Worm (Caenorhabditis elegans): Measurements from ENCODE around the gene srr-1.

Gene srr-1

DNA sequence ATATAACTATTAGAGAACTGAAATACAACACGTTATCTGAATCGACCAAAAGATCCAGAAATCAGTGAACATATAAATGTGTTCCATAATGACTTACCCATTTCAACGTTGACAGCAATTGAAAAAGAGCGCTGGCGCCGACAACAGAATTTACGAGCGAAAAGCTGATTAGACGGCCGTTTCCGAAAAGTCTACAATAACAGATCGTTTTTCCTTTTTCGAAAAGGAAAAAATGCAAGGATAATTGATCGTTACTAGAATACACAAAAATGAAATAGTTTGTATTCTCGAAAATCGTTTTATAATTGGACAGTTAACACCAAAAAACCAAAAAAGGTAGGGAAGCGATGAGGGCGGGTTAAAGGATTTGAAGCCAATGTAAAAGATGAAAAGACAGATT lies at the start of gene srr-1:
srr-1 (minus strand) TSS at position 101 of the 400 bp plus-strand sequence.
- no peak for TF ChIP-seq ama-1 (optimal IDR thresholded peaks at IDR 0.05)
- no peak for TF ChIP-seq F13C5.2 (tag; optimal IDR thresholded peaks at IDR 0.05)
- no peak for TF ChIP-seq hnd-1 (tag; optimal IDR thresholded peaks at IDR 0.05)
- no peak for TF ChIP-seq ets-7 (tag; optimal IDR thresholded peaks at IDR 0.05)
- no peak for TF ChIP-seq pes-1 (GFP tag; IDR thresholded peaks at IDR 0.05)
- no peak for TF ChIP-seq aly-1 (tag; optimal IDR thresholded peaks at IDR 0.05)
- no peak for TF ChIP-seq tra-4 (tag; optimal IDR thresholded peaks at IDR 0.05)
- TF ChIP-seq ceh-13 (GFP tag; optimal IDR thresholded peaks at IDR 0.05): no peak
- no peak for TF ChIP-seq hmbx-1 (tag; optimal IDR thresholded peaks at IDR 0.05)
- TF ChIP-seq tbx-11 (GFP tag; IDR thresholded peaks at IDR 0.05): no peak
- TF ChIP-seq tbx-37 (GFP tag; conservative IDR thresholded peaks at IDR 0.05): no peak
- no peak for TF ChIP-seq sea-1 (GFP tag; conservative IDR thresholded peaks at IDR 0.05)
- TF ChIP-seq hmg-4 (GFP tag; optimal IDR thresholded peaks at IDR 0.05): no peak
- TF ChIP-seq flt-1 (GFP tag; IDR thresholded peaks at IDR 0.05): no peak
- no peak for TF ChIP-seq B0310.2 (tag; optimal IDR thresholded peaks at IDR 0.05)

DNA sequence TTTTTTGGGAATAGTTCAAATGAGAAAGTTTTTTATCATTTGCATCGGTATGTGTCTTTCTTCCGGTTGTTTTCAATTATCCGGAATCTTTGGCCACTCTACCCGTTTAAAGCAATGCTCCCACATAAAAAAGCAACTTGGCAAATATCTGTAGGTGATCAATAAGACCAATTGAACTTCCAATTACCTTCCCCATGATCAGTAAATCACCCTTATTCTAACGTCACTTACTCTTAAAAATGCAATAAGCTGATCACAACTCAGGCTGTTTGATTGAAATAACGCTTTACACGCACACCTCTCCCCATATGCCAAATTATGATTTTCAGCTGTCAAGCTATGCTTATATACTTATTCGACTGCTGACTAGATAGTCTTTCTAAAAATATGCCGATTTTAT lies 42.1 kb upstream of the srr-1 start, which contains the start of gene C34B4.5:
C34B4.5 (plus strand) TSS at position 301 of the 400 bp plus-strand sequence.
- no peak for TF ChIP-seq scrt-1 (GFP tag; IDR thresholded peaks at IDR 0.05)
- TF ChIP-seq ets-7 (tag; optimal IDR thresholded peaks at IDR 0.05): no peak
- no peak for TF ChIP-seq F13C5.2 (tag; optimal IDR thresholded peaks at IDR 0.05)
- no peak for TF ChIP-seq pes-1 (GFP tag; IDR thresholded peaks at IDR 0.05)
- TF ChIP-seq aly-1 (tag; optimal IDR thresholded peaks at IDR 0.05): no peak
- TF ChIP-seq ceh-36 (tag; optimal IDR thresholded peaks at IDR 0.05): no peak
- TF ChIP-seq tbx-37 (GFP tag; conservative IDR thresholded peaks at IDR 0.05): no peak
- no peak for TF ChIP-seq hnd-1 (tag; optimal IDR thresholded peaks at IDR 0.05)
- TF ChIP-seq flt-1 (GFP tag; IDR thresholded peaks at IDR 0.05): no peak
- no peak for TF ChIP-seq ceh-13 (GFP tag; optimal IDR thresholded peaks at IDR 0.05)
- no peak for TF ChIP-seq hmg-4 (GFP tag; optimal IDR thresholded peaks at IDR 0.05)
- TF ChIP-seq hmbx-1 (tag; optimal IDR thresholded peaks at IDR 0.05): no peak
- TF ChIP-seq tbx-11 (GFP tag; IDR thresholded peaks at IDR 0.05): no peak
- no peak for TF ChIP-seq B0310.2 (tag; optimal IDR thresholded peaks at IDR 0.05)
- TF ChIP-seq ama-1 (optimal IDR thresholded peaks at IDR 0.05): no peak
- TF ChIP-seq tra-4 (tag; optimal IDR thresholded peaks at IDR 0.05): no peak

DNA sequence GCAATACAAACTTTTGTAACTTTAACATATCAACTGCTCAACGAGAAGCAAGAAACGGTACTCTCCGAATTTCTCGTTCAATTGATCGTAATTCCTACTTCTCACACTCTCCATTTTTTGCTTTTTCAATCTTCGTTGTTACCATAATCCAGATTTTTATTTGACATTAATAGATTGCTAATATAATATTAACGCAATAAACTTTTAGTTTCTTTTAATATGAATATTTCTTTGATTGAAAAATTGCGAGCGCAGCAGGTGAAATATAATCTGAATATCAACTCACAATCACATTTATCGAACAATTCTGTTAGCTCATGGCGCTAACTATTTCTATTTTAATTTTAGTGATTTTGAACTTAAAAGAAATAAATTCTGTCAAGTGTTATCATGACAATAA lies 38.8 kb upstream of the srr-1 start, which contains the start of gene lurp-4:
lurp-4 (plus strand) TSS at position 301 of the 400 bp plus-strand sequence.
- TF ChIP-seq flt-1 (GFP tag; IDR thresholded peaks at IDR 0.05) (no peak), F13C5.2 (tag; optimal IDR thresholded peaks at IDR 0.05) (no peak), ets-7 (tag; optimal IDR thresholded peaks at IDR 0.05) (no peak), tra-4 (tag; optimal IDR thresholded peaks at IDR 0.05) (no peak), hnd-1 (tag; optimal IDR thresholded peaks at IDR 0.05) (no peak), scrt-1 (GFP tag; IDR thresholded peaks at IDR 0.05) (no peak), ceh-36 (tag; optimal IDR thresholded peaks at IDR 0.05) (no peak), hmg-4 (GFP tag; optimal IDR thresholded peaks at IDR 0.05) (no peak), pes-1 (GFP tag; IDR thresholded peaks at IDR 0.05) (no peak), aly-1 (tag; optimal IDR thresholded peaks at IDR 0.05) (no peak), hmbx-1 (tag; optimal IDR thresholded peaks at IDR 0.05) (no peak), tbx-11 (GFP tag; IDR thresholded peaks at IDR 0.05) (no peak), B0310.2 (tag; optimal IDR thresholded peaks at IDR 0.05) (no peak), ama-1 (optimal IDR thresholded peaks at IDR 0.05) (no peak), ceh-13 (GFP tag; optimal IDR thresholded peaks at IDR 0.05) (no peak), sea-1 (GFP tag; conservative IDR thresholded peaks at IDR 0.05) (no peak)

DNA sequence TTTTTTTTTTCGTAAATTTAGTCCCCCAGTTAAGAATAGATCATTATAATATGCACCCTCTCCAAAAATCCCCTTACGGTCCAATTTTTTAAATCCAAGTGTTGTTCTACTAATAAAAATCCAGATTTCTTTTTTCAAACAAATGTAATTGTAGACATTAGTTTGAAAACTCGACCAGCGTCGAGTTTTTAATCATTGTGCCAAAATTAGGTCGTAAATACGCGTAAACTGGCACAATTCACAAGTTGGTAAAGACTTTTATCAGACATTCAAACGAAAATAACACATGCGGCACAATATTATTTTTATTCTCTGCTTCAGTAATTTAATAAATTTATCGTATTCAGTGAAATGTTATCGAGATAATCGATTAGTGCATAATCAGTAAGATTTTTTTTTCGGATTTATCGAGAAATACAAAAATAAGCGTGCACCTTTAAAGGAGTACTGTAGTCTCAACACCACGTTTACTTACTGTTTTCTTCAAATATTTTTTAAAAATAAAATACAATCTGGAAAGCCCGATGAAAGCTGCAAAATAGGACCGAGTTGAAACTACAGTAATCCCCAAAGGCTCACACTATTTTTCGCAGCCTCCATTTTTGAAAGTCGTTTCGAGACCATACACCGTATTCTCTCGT lies 36.7 kb upstream of the srr-1 start, which contains the start of gene C34B4.4:
C34B4.4 (plus strand) TSS at position 276 of the 641 bp plus-strand sequence.
- TF ChIP-seq sea-1 (GFP tag; conservative IDR thresholded peaks at IDR 0.05) (no peak), ets-7 (tag; optimal IDR thresholded peaks at IDR 0.05) (no peak), ceh-13 (GFP tag; optimal IDR thresholded peaks at IDR 0.05) (no peak), B0310.2 (tag; optimal IDR thresholded peaks at IDR 0.05) (no peak), ceh-36 (tag; optimal IDR thresholded peaks at IDR 0.05) (no peak), tbx-37 (GFP tag; conservative IDR thresholded peaks at IDR 0.05) (no peak), hnd-1 (tag; optimal IDR thresholded peaks at IDR 0.05) (no peak), hmbx-1 (tag; optimal IDR thresholded peaks at IDR 0.05) (no peak), tbx-11 (GFP tag; IDR thresholded peaks at IDR 0.05) (no peak), ama-1 (optimal IDR thresholded peaks at IDR 0.05) (no peak), F13C5.2 (tag; optimal IDR thresholded peaks at IDR 0.05) (no peak), hmg-4 (GFP tag; optimal IDR thresholded peaks at IDR 0.05) (no peak), tra-4 (tag; optimal IDR thresholded peaks at IDR 0.05) (no peak), scrt-1 (GFP tag; IDR thresholded peaks at IDR 0.05) (no peak), flt-1 (GFP tag; IDR thresholded peaks at IDR 0.05) (no peak), aly-1 (tag; optimal IDR thresholded peaks at IDR 0.05) (no peak), pes-1 (GFP tag; IDR thresholded peaks at IDR 0.05) (no peak)

DNA sequence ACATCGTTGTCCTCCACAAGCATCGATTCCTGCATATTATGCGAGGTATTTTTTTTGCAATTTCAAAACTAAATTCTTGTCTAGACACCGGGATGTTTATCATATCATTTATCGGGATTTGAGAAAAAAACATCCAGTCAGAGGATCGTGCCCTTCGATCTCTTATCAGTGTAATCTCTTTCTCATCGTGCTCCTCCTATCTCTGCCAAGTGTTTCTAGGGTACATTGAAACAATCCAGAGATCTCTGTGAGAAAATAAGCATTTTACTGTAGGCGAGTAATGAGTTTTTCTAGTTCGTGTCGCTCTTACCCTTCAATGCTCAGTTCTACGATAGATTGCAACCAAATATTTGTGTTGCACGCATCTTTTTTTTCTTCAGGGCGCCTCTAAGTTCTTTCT lies 35.0 kb upstream of the srr-1 start:
- TF ChIP-seq tra-4 (tag; optimal IDR thresholded peaks at IDR 0.05): no peak
- TF ChIP-seq hmbx-1 (tag; optimal IDR thresholded peaks at IDR 0.05): no peak
- TF ChIP-seq ceh-36 (tag; optimal IDR thresholded peaks at IDR 0.05): no peak
- no peak for TF ChIP-seq flt-1 (GFP tag; IDR thresholded peaks at IDR 0.05)
- no peak for TF ChIP-seq F13C5.2 (tag; optimal IDR thresholded peaks at IDR 0.05)
- no peak for TF ChIP-seq ceh-13 (GFP tag; optimal IDR thresholded peaks at IDR 0.05)

DNA sequence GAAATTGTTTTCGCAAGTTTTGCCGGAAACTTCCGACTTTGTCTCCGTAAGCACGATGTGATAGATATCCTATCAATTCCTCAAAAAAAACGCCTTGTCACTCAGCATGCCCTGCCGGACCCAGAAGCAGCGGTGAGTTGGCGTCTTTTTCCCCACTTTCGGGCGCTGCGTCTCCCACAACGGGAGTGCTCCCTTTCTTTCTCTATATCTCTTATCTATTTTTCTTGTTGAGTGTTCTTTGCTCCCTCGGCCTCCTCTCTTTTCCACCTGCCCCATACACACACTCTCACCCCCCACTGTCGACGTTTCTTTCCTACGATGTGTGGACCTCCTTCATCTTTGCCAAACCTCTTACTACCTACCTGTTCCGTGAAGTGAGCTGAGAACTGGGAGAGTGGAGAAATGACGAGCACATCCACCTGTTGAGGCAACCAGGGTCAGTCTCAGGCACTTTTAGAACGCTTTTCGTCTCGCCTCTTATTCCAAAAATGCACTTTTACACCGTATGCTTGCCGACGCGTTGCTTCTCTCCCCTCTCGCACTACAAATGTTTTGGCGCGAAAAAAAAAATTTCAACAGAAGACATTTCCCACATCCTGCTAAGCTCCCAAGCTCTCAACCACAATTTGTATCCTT lies 32.5 kb upstream of the srr-1 start:
- TF ChIP-seq B0310.2 (tag; optimal IDR thresholded peaks at IDR 0.05) (no peak), hmg-4 (GFP tag; optimal IDR thresholded peaks at IDR 0.05) (peak; percentile 23)

DNA sequence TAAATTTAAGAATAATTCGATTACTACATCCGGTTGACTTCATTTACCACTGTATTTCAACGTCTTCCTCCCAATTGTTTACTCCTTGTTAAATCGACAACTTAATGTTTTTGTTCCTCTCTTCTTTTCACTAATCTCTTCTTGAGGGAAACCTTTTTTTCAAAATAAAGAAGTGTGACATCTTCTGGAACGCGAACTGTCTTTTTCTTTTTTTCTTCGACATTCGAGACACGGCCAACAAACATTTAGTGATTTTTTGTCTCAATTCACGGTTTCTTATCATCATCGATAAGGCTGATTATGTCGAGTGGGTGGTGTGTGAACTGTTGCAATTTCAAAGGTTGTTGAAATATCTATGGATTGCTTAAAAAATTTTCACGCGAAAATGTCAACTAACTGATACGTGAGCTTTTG lies 31.7 kb upstream of the srr-1 start:
- TF ChIP-seq ceh-36 (tag; optimal IDR thresholded peaks at IDR 0.05) (no peak), hmbx-1 (tag; optimal IDR thresholded peaks at IDR 0.05) (no peak), scrt-1 (GFP tag; IDR thresholded peaks at IDR 0.05) (no peak), flt-1 (GFP tag; IDR thresholded peaks at IDR 0.05) (no peak), tra-4 (tag; optimal IDR thresholded peaks at IDR 0.05) (no peak), hmg-4 (GFP tag; optimal IDR thresholded peaks at IDR 0.05) (no peak), pes-1 (GFP tag; IDR thresholded peaks at IDR 0.05) (no peak), tbx-11 (GFP tag; IDR thresholded peaks at IDR 0.05) (no peak)

Data from whole organism, early embryonic.